Worm (Caenorhabditis elegans) whole organism, L2 larva: Measurements from ENCODE around the gene tif-1A.

Source experiments
- C34F6.9 ChIP-seq: fragments of 150-350 bp; optimal IDR thresholded peaks from 2 replicates; lab custom pipeline; 2014; ENCODE audit warnings: missing biosample characterization, missing genetic modification characterization
- F13H6.1 ChIP-seq: sonication (generic microtip); optimal IDR thresholded peaks from 2 replicates; lab custom pipeline; 2016; ENCODE audit warnings: missing genetic modification characterization, missing compliant biosample characterization
- R02D3.7 ChIP-seq: fragments of 150-350 bp; optimal IDR thresholded peaks from 2 replicates; lab custom pipeline; 2014; ENCODE audit warnings: missing biosample characterization, missing genetic modification characterization
- Y55F3AM.14 ChIP-seq: fragments of 200-800 bp; sonication (Bioruptor generic); optimal IDR thresholded peaks from 2 replicates; lab custom pipeline; 2018; ENCODE audit warnings: mild to moderate bottlenecking, missing genetic modification characterization, missing compliant biosample characterization
- ZK546.5 ChIP-seq: sonication (generic microtip); optimal IDR thresholded peaks from 2 replicates; lab custom pipeline; 2017; ENCODE audit warnings: missing biosample characterization, missing genetic modification characterization
- alr-1 ChIP-seq: fragments of 150-350 bp; optimal IDR thresholded peaks from 2 replicates; lab custom pipeline; 2014; ENCODE audit warnings: missing biosample characterization, missing genetic modification characterization
- aly-2 ChIP-seq: fragments of 150-350 bp; optimal IDR thresholded peaks from 2 replicates; lab custom pipeline; 2014; ENCODE audit warnings: missing biosample characterization, missing genetic modification characterization
- ama-1 ChIP-seq: fragments of 150-350 bp; optimal IDR thresholded peaks from 2 replicates; lab custom pipeline; 2018; ENCODE audit warnings: inconsistent platforms
- blmp-1 ChIP-seq: sonication (generic microtip); optimal IDR thresholded peaks from 2 replicates; lab custom pipeline; 2017; ENCODE audit warnings: missing genetic modification characterization, mild to moderate bottlenecking, missing compliant biosample characterization, antibody characterized with exemption, moderate library complexity; ENCODE audit not compliant: insufficient read depth
- ceh-16 ChIP-seq: fragments of 150-350 bp; optimal IDR thresholded peaks from 2 replicates; lab custom pipeline; 2014; ENCODE audit warnings: missing biosample characterization, missing genetic modification characterization
- ceh-82 ChIP-seq: fragments of 150-350 bp; optimal IDR thresholded peaks from 2 replicates; lab custom pipeline; 2014; ENCODE audit warnings: missing biosample characterization, missing genetic modification characterization
- crh-2 ChIP-seq: sonication (generic microtip); optimal IDR thresholded peaks from 2 replicates; lab custom pipeline; 2017; ENCODE audit warnings: missing biosample characterization, missing genetic modification characterization
- dmd-4 ChIP-seq: sonication (generic microtip); optimal IDR thresholded peaks from 2 replicates; lab custom pipeline; 2017; ENCODE audit warnings: missing biosample characterization, missing genetic modification characterization
- egl-27 ChIP-seq: sonication (generic microtip); optimal IDR thresholded peaks from 3 replicates; lab custom pipeline; 2017; ENCODE audit warnings: missing biosample characterization, missing genetic modification reagents, missing genetic modification characterization
- elt-1 ChIP-seq: fragments of 150-350 bp; optimal IDR thresholded peaks from 2 replicates; lab custom pipeline; 2014; ENCODE audit warnings: missing biosample characterization, missing genetic modification characterization
- elt-3 ChIP-seq: sonication (generic microtip); optimal IDR thresholded peaks from 2 replicates; lab custom pipeline; 2017; ENCODE audit warnings: missing biosample characterization, missing genetic modification characterization
- fos-1 ChIP-seq: fragments of 150-350 bp; optimal IDR thresholded peaks from 2 replicates; lab custom pipeline; 2014; ENCODE audit warnings: missing biosample characterization, missing genetic modification characterization
- gmeb-1 ChIP-seq: fragments of 150-350 bp; optimal IDR thresholded peaks from 2 replicates; lab custom pipeline; 2014; ENCODE audit warnings: missing biosample characterization, missing genetic modification characterization
- lin-11 ChIP-seq: fragments of 150-350 bp; sonication (generic microtip); optimal IDR thresholded peaks from 2 replicates; lab custom pipeline; 2014; ENCODE audit warnings: missing biosample characterization, missing genetic modification characterization, inconsistent platforms, mixed read lengths
- lin-13 ChIP-seq: fragments of 150-350 bp; optimal IDR thresholded peaks from 2 replicates; lab custom pipeline; 2014; ENCODE audit warnings: missing biosample characterization, missing genetic modification reagents, missing genetic modification characterization
- lin-39 ChIP-seq: fragments of 150-350 bp; optimal IDR thresholded peaks from 2 replicates; lab custom pipeline; 2014; ENCODE audit warnings: missing biosample characterization, missing genetic modification reagents, missing genetic modification characterization
- lsy-2 ChIP-seq, 2 experiments: fragments of 150-350 bp in 1 of 2; sonication (generic microtip) in 1 of 2; optimal IDR thresholded peaks; 2 replicates each; lab custom pipeline; 2014 to 2017; ENCODE audit warnings: missing biosample characterization in 2 of 2, missing genetic modification characterization in 2 of 2
- mab-5 ChIP-seq: fragments of 150-350 bp; optimal IDR thresholded peaks from 2 replicates; lab custom pipeline; 2014; ENCODE audit warnings: missing biosample characterization, missing genetic modification characterization
- mbf-1 ChIP-seq: sonication (generic microtip); optimal IDR thresholded peaks from 2 replicates; lab custom pipeline; 2017; ENCODE audit warnings: missing biosample characterization, missing genetic modification characterization
- mdl-1 ChIP-seq, 2 experiments: fragments of 150-350 bp in 1 of 2; sonication (generic microtip) in 1 of 2; optimal IDR thresholded peaks; 2 replicates each; lab custom pipeline; 2017; ENCODE audit warnings: missing biosample characterization in 2 of 2, missing genetic modification characterization in 2 of 2
- nhr-10 ChIP-seq: sonication (generic microtip); optimal IDR thresholded peaks from 2 replicates; lab custom pipeline; 2017; ENCODE audit warnings: missing biosample characterization, missing genetic modification characterization
- nhr-11 ChIP-seq: fragments of 150-350 bp; optimal IDR thresholded peaks from 2 replicates; lab custom pipeline; 2014; ENCODE audit warnings: missing biosample characterization, missing genetic modification characterization
- nhr-12 ChIP-seq: fragments of 150-350 bp; optimal IDR thresholded peaks from 2 replicates; lab custom pipeline; 2014; ENCODE audit warnings: missing biosample characterization, missing genetic modification characterization
- nhr-129 ChIP-seq: fragments of 150-350 bp; optimal IDR thresholded peaks from 2 replicates; lab custom pipeline; 2014; ENCODE audit warnings: missing biosample characterization, missing genetic modification characterization
- nhr-21 ChIP-seq: fragments of 150-350 bp; optimal IDR thresholded peaks from 2 replicates; lab custom pipeline; 2014; ENCODE audit warnings: missing biosample characterization, missing genetic modification characterization
- nhr-23 ChIP-seq: fragments of 150-350 bp; optimal IDR thresholded peaks from 2 replicates; lab custom pipeline; 2014; ENCODE audit warnings: missing biosample characterization, missing genetic modification reagents, missing genetic modification characterization
- nhr-237 ChIP-seq: fragments of 150-350 bp; optimal IDR thresholded peaks from 2 replicates; lab custom pipeline; 2014; ENCODE audit warnings: missing biosample characterization, missing genetic modification characterization
- nhr-25 ChIP-seq: fragments of 150-350 bp; sonication (generic microtip); optimal IDR thresholded peaks from 3 replicates; lab custom pipeline; 2014; ENCODE audit warnings: missing biosample characterization, missing genetic modification characterization
- nhr-6 ChIP-seq: fragments of 150-350 bp; optimal IDR thresholded peaks from 2 replicates; lab custom pipeline; 2014; ENCODE audit warnings: missing biosample characterization, missing genetic modification characterization
- nhr-77 ChIP-seq: fragments of 150-350 bp; optimal IDR thresholded peaks from 2 replicates; lab custom pipeline; 2014; ENCODE audit warnings: missing biosample characterization, missing genetic modification characterization
- peb-1 ChIP-seq: fragments of 150-350 bp; optimal IDR thresholded peaks from 2 replicates; lab custom pipeline; 2014; ENCODE audit warnings: missing biosample characterization, missing genetic modification characterization
- sem-4 ChIP-seq: fragments of 150-350 bp; optimal IDR thresholded peaks from 2 replicates; lab custom pipeline; 2014; ENCODE audit warnings: missing biosample characterization, missing genetic modification reagents, missing genetic modification characterization
- skn-1 ChIP-seq: sonication (generic microtip); optimal IDR thresholded peaks from 2 replicates; lab custom pipeline; 2017; ENCODE audit warnings: missing biosample characterization, missing genetic modification characterization
- sma-3 ChIP-seq: sonication (generic microtip); optimal IDR thresholded peaks from 2 replicates; lab custom pipeline; 2016; ENCODE audit warnings: missing genetic modification reagents, missing genetic modification characterization, missing compliant biosample characterization
- sma-9 ChIP-seq, 2 experiments: fragments of 150-350 bp in 1 of 2; sonication (generic microtip) in 1 of 2; optimal IDR thresholded peaks; 2 replicates each; lab custom pipeline; 2014 to 2016; ENCODE audit warnings: missing genetic modification characterization in 2 of 2, mild to moderate bottlenecking in 1 of 2, missing biosample characterization in 1 of 2, missing compliant biosample characterization in 1 of 2, missing genetic modification reagents in 1 of 2, moderate library complexity in 1 of 2
- snpc-4 ChIP-seq: fragments of 150-350 bp; optimal IDR thresholded peaks from 2 replicates; lab custom pipeline; 2014; ENCODE audit warnings: missing biosample characterization, missing genetic modification characterization
- unc-39 ChIP-seq: fragments of 150-350 bp; optimal IDR thresholded peaks from 2 replicates; lab custom pipeline; 2014; ENCODE audit warnings: missing biosample characterization, missing genetic modification characterization
- unc-55 ChIP-seq: fragments of 150-350 bp; sonication (generic microtip); optimal IDR thresholded peaks from 3 replicates; lab custom pipeline; 2014; ENCODE audit warnings: missing biosample characterization, missing genetic modification reagents, missing genetic modification characterization
- unc-62 ChIP-seq: fragments of 150-350 bp; optimal IDR thresholded peaks from 2 replicates; lab custom pipeline; 2014; ENCODE audit warnings: missing biosample characterization, missing genetic modification reagents, missing genetic modification characterization
- zag-1 ChIP-seq: fragments of 150-350 bp; optimal IDR thresholded peaks from 2 replicates; lab custom pipeline; 2014; ENCODE audit warnings: missing biosample characterization, missing genetic modification characterization
- ztf-1 ChIP-seq: fragments of 200-800 bp; sonication (Bioruptor generic); conservative IDR thresholded peaks from 2 replicates; pipeline ENCODE4 v1.3.6; 2022; ENCODE audit warnings: missing genetic modification characterization, missing compliant biosample characterization
- ztf-11 ChIP-seq: sonication (generic microtip); optimal IDR thresholded peaks from 2 replicates; lab custom pipeline; 2017; ENCODE audit warnings: missing biosample characterization, missing genetic modification characterization
- ztf-4 ChIP-seq: fragments of 150-350 bp; optimal IDR thresholded peaks from 2 replicates; lab custom pipeline; 2014; ENCODE audit warnings: missing biosample characterization, missing genetic modification characterization

The tif-1A gene

ce11 chrIII:3954828-3955227, 49.1 kb downstream of the tif-1A start:
- TF ChIP-seq unc-55 (peak; percentile 71), lin-13 (no peak), ztf-4 (tag; lab: Kevin White, UChicago) (peak; percentile 20)

DNA sequence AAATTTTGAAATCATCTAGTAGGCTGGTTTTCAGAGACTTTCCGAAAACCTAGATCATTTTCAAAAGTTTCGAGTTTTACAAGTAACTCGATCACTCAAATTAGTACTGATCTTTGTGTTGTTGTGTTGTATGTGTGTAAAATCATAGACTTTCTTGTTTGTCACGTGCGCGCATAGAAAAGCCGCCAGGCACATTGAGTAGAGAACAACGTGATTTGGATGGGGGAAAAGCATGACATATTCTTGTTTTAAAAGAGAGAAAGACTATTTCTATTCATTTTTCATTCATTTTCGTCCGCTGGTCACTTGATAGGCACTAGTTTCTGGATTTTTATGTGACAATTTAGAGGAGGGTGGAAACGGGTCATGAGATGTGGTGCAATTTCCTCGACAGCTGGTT, 49.7 kb downstream of the tif-1A start:
- no peak for TF ChIP-seq elt-3 (tag; lab: Kevin White, UChicago)
- TF ChIP-seq zag-1 (tag; lab: Kevin White, UChicago), result no peak
- TF ChIP-seq dmd-4 (tag; lab: Kevin White, UChicago), result no peak
- no peak for TF ChIP-seq ztf-4 (tag; lab: Kevin White, UChicago)
- TF ChIP-seq sma-9 (GFP tag; optimal IDR thresholded peaks at IDR 0.05; lab: Kevin White, UChicago), result peak; percentile 78
- no peak for TF ChIP-seq sma-9 (tag; optimal IDR thresholded peaks at IDR 0.05; lab: Kevin White, UChicago)
- no peak for TF ChIP-seq nhr-77 (tag; lab: Kevin White, UChicago)
- TF ChIP-seq gmeb-1 (tag; lab: Kevin White, UChicago), result no peak
- TF ChIP-seq ama-1, result no peak
- TF ChIP-seq unc-62 (GFP tag; lab: Kevin White, UChicago), result no peak
- TF ChIP-seq lsy-2 (tag; optimal IDR thresholded peaks at IDR 0.05; lab: Kevin White, UChicago), result peak in 1 of 2 experiments; percentile 76
- no peak for TF ChIP-seq ztf-11 (tag; lab: Kevin White, UChicago)
- peak; percentile 60 for TF ChIP-seq sem-4
- peak; percentile 7 for TF ChIP-seq mab-5 (tag; lab: Kevin White, UChicago)
- no peak for TF ChIP-seq F13H6.1 (tag; lab: Kevin White, UChicago)
- peak; percentile 81 for TF ChIP-seq nhr-129
- no peak for TF ChIP-seq lin-11 (tag; lab: Kevin White, UChicago)
- TF ChIP-seq mdl-1 (tag; optimal IDR thresholded peaks at IDR 0.05; lab: Kevin White, UChicago), result peak; percentile 66 to 69
- peak; percentile 3 for TF ChIP-seq blmp-1
- TF ChIP-seq R02D3.7, result no peak
- no peak for TF ChIP-seq nhr-23
- TF ChIP-seq crh-2 (tag; lab: Kevin White, UChicago), result no peak
- TF ChIP-seq lin-13, result no peak
- no peak for TF ChIP-seq ZK546.5 (tag; lab: Kevin White, UChicago)
- TF ChIP-seq nhr-12, result no peak
- TF ChIP-seq elt-1, result no peak
- TF ChIP-seq aly-2 (tag; lab: Kevin White, UChicago), result no peak
- no peak for TF ChIP-seq ceh-82 (tag; lab: Kevin White, UChicago)
- no peak for TF ChIP-seq nhr-11 (tag; lab: Kevin White, UChicago)
- TF ChIP-seq sma-3 (GFP tag; lab: Kevin White, UChicago), result no peak
- TF ChIP-seq nhr-6 (tag; lab: Kevin White, UChicago), result no peak
- TF ChIP-seq unc-55, result peak; percentile 27
- TF ChIP-seq alr-1 (tag; lab: Kevin White, UChicago), result no peak
- TF ChIP-seq nhr-237 (tag; lab: Kevin White, UChicago), result no peak
- no peak for TF ChIP-seq egl-27
- TF ChIP-seq nhr-10 (tag; lab: Kevin White, UChicago), result no peak
- TF ChIP-seq ceh-16, result no peak
- no peak for TF ChIP-seq Y55F3AM.14 (GFP tag; lab: Kevin White, UChicago)
- TF ChIP-seq unc-39 (tag; lab: Kevin White, UChicago), result no peak
- no peak for TF ChIP-seq lin-39 (tag; lab: Kevin White, UChicago)
- no peak for TF ChIP-seq ztf-1 (GFP tag; lab: Robert Waterston, UW)
- TF ChIP-seq nhr-21 (tag; lab: Kevin White, UChicago), result peak; percentile 33
- no peak for TF ChIP-seq snpc-4 (tag; lab: Kevin White, UChicago)
- peak; percentile 61 for TF ChIP-seq C34F6.9
- TF ChIP-seq skn-1 (tag; lab: Kevin White, UChicago), result no peak
- no peak for TF ChIP-seq mbf-1 (tag; lab: Kevin White, UChicago)
- TF ChIP-seq peb-1 (tag; lab: Kevin White, UChicago), result no peak
- peak; percentile 46 for TF ChIP-seq nhr-25 (tag; lab: Kevin White, UChicago)
- no peak for TF ChIP-seq fos-1 (tag; lab: Kevin White, UChicago)
